Fruit fly (Drosophila melanogaster): Measurements from ENCODE around the gene Tango2.

Gene Tango2

DNA sequence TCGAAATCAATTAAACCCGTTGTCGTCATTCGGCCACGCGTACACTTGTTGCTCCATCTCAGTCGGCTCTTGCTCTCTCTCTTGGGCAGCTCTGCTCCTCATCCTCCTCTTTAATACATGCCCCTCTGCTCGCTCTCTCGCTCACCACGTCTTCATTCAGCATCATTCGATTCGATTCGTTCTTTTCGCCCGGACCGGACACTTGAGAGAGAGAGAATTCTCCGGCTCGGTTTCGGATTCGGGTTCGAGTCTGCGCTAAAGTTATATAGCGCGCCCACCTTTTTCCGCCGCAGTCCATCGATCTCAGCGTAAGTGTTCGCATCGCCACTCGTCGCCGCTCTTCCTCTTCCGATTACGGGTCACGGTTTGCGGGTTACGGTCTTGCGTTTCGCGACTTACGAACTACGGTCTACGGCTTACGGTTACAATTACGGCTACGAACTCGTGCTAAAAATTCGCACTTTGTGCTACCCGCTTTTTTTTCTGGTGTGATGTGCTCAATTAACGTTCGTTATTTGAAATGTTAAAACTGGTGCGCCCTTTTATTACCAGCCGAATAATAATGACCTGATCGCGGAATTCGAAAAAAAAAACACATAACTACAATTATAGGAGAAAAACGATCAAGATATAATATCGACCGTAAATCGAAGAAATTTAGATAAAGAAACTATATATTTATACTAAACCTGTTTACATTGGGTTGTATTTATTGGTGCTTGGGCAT lies 25.3 kb downstream of the Tango2 start (continued):
- TF ChIP-seq Sox14 (GFP tag; optimal IDR thresholded peaks at IDR 0.05) (no peak), svp (GFP tag) (peak; percentile 92), CG4318 (GFP tag; optimal IDR thresholded peaks at IDR 0.05) (no peak), OdsH (GFP tag; optimal IDR thresholded peaks at IDR 0.05) (no peak), Sox15 (GFP tag; optimal IDR thresholded peaks at IDR 0.05) (no peak), CG15336 (GFP tag; IDR thresholded peaks at IDR 0.05) (peak; percentile 48), pdm3 (GFP tag; optimal IDR thresholded peaks at IDR 0.05) (no peak)

DNA sequence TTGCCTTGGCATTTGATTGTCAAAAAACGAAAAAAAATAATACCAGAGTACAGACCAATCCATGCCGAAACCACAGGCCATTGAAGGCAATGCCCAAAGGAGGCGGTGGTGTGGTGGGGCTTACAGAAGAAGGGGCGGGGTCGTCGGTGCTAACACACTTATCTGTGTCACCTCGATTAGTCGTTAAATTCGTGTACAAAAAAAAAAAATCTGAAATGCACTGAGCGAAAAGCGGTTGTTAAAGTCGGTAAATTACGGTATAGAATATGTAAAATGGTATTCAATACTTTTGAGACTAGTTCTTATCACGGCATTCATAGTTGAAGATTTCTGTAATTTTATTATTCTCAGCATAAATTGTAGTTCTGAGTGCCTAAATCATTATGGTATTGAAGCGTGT lies 27.2 kb downstream of the Tango2 start:
- TF ChIP-seq Eip78C (GFP tag): peak; percentile 91
- peak; percentile 31 for TF ChIP-seq CG1621 (tag; optimal IDR thresholded peaks at IDR 0.05)
- TF ChIP-seq Sox102F (GFP tag; optimal IDR thresholded peaks at IDR 0.05): peak; percentile 65
- TF ChIP-seq CG4318 (GFP tag; optimal IDR thresholded peaks at IDR 0.05): no peak
- peak; percentile 75 for TF ChIP-seq CG6163 (GFP tag; IDR thresholded peaks at IDR 0.05)
- peak; percentile 66 for TF ChIP-seq OdsH (GFP tag; optimal IDR thresholded peaks at IDR 0.05)
- TF ChIP-seq Met (GFP tag; optimal IDR thresholded peaks at IDR 0.05): peak; percentile 74
- TF ChIP-seq Sox14 (GFP tag; optimal IDR thresholded peaks at IDR 0.05): peak; percentile 47
- no peak for TF ChIP-seq CG9139 (GFP tag; optimal IDR thresholded peaks at IDR 0.05)
- no peak for TF ChIP-seq fkh (GFP tag; optimal IDR thresholded peaks at IDR 0.05)
- no peak for TF ChIP-seq fd85E (GFP tag; optimal IDR thresholded peaks at IDR 0.05)
- TF ChIP-seq CG6276 (GFP tag; optimal IDR thresholded peaks at IDR 0.05): no peak
- TF ChIP-seq salr (GFP tag; optimal IDR thresholded peaks at IDR 0.05): peak in 1 of 2 experiments; percentile 38
- peak; percentile 65 for TF ChIP-seq CG8632 (GFP tag; optimal IDR thresholded peaks at IDR 0.05)
- TF ChIP-seq CG6854 (GFP tag; optimal IDR thresholded peaks at IDR 0.05): no peak
- TF ChIP-seq ss (GFP tag; optimal IDR thresholded peaks at IDR 0.05): peak in 1 of 2 experiments; percentile 23
- TF ChIP-seq dsx (GFP tag; optimal IDR thresholded peaks at IDR 0.05; ENCODE audit: poor library complexity, severe bottlenecking): no peak
- no peak for TF ChIP-seq CG16779 (tag; optimal IDR thresholded peaks at IDR 0.05)
- peak; percentile 71 for TF ChIP-seq CG31627 (GFP tag; optimal IDR thresholded peaks at IDR 0.05)
- TF ChIP-seq CG34406 (GFP tag; optimal IDR thresholded peaks at IDR 0.05): peak; percentile 62
- TF ChIP-seq CG11902 (GFP tag; optimal IDR thresholded peaks at IDR 0.05): peak; percentile 44
- TF ChIP-seq esn (GFP tag; optimal IDR thresholded peaks at IDR 0.05): peak; percentile 77
- peak; percentile 75 for TF ChIP-seq pdm3 (GFP tag; optimal IDR thresholded peaks at IDR 0.05)
- no peak for TF ChIP-seq dac (GFP tag; optimal IDR thresholded peaks at IDR 0.05)
- TF ChIP-seq CG10669 (GFP tag; optimal IDR thresholded peaks at IDR 0.05): peak; percentile 61
- peak; percentile 69 for TF ChIP-seq CG10631 (GFP tag; optimal IDR thresholded peaks at IDR 0.05)
- TF ChIP-seq CG6792 (GFP tag; optimal IDR thresholded peaks at IDR 0.05): peak; percentile 72
- peak; percentile 76 for TF ChIP-seq Hr39 (GFP tag; optimal IDR thresholded peaks at IDR 0.05)
- TF ChIP-seq Smox (GFP tag; optimal IDR thresholded peaks at IDR 0.05): peak; percentile 71
- TF ChIP-seq CG6808 (GFP tag; optimal IDR thresholded peaks at IDR 0.05): no peak
- peak; percentile 73 for TF ChIP-seq CG3919 (GFP tag; optimal IDR thresholded peaks at IDR 0.05)
- TF ChIP-seq Sox15 (GFP tag; optimal IDR thresholded peaks at IDR 0.05): peak; percentile 64
- TF ChIP-seq eg (GFP tag; IDR thresholded peaks at IDR 0.05): peak; percentile 60; the same call in 2 of the 3 replicates
- no peak for TF ChIP-seq Lpt (GFP tag; optimal IDR thresholded peaks at IDR 0.05)
- TF ChIP-seq cyc (GFP tag; optimal IDR thresholded peaks at IDR 0.05): peak; percentile 64
- TF ChIP-seq lz (GFP tag; optimal IDR thresholded peaks at IDR 0.05): peak; percentile 76
- peak; percentile 29; the same call in 1 of the 2 replicates for TF ChIP-seq Gug (GFP tag; IDR thresholded peaks at IDR 0.05)
- TF ChIP-seq CG8319 (GFP tag; optimal IDR thresholded peaks at IDR 0.05): peak; percentile 41
- TF ChIP-seq svp (GFP tag): peak; percentile 69
- TF ChIP-seq CG11762 (GFP tag; optimal IDR thresholded peaks at IDR 0.05; ENCODE audit: insufficient read depth): peak; percentile 38
- peak; percentile 46 for TF ChIP-seq CG3032 (tag; optimal IDR thresholded peaks at IDR 0.05)
- TF ChIP-seq fd59A (GFP tag; optimal IDR thresholded peaks at IDR 0.05): peak; percentile 45
- TF ChIP-seq Ets96B (tag; optimal IDR thresholded peaks at IDR 0.05): peak; percentile 14
- TF ChIP-seq Hr4 (GFP tag; optimal IDR thresholded peaks at IDR 0.05): no peak
- peak; percentile 78 for TF ChIP-seq topi (GFP tag; optimal IDR thresholded peaks at IDR 0.05)
- TF ChIP-seq acj6 (GFP tag; optimal IDR thresholded peaks at IDR 0.05): peak; percentile 65
- TF ChIP-seq achi (GFP tag; optimal IDR thresholded peaks at IDR 0.05): peak; percentile 68
